Worm (Caenorhabditis elegans) whole organism, L2 larva: ENCODE results near the gene pot-1.

Experiments
- C34F6.9 ChIP-seq: fragments of 150-350 bp; optimal IDR thresholded peaks from 2 replicates; lab custom pipeline; 2014; ENCODE audit warnings: missing biosample characterization, missing genetic modification characterization
- F13H6.1 ChIP-seq: sonication (generic microtip); optimal IDR thresholded peaks from 2 replicates; lab custom pipeline; 2016; ENCODE audit warnings: missing genetic modification characterization, missing compliant biosample characterization
- R02D3.7 ChIP-seq: fragments of 150-350 bp; optimal IDR thresholded peaks from 2 replicates; lab custom pipeline; 2014; ENCODE audit warnings: missing biosample characterization, missing genetic modification characterization
- Y55F3AM.14 ChIP-seq: fragments of 200-800 bp; sonication (Bioruptor generic); optimal IDR thresholded peaks from 2 replicates; lab custom pipeline; 2018; ENCODE audit warnings: mild to moderate bottlenecking, missing genetic modification characterization, missing compliant biosample characterization
- alr-1 ChIP-seq: fragments of 150-350 bp; optimal IDR thresholded peaks from 2 replicates; lab custom pipeline; 2014; ENCODE audit warnings: missing biosample characterization, missing genetic modification characterization
- aly-2 ChIP-seq: fragments of 150-350 bp; optimal IDR thresholded peaks from 2 replicates; lab custom pipeline; 2014; ENCODE audit warnings: missing biosample characterization, missing genetic modification characterization
- ama-1 ChIP-seq: fragments of 150-350 bp; optimal IDR thresholded peaks from 2 replicates; lab custom pipeline; 2018; ENCODE audit warnings: inconsistent platforms
- blmp-1 ChIP-seq: sonication (generic microtip); optimal IDR thresholded peaks from 2 replicates; lab custom pipeline; 2017; ENCODE audit warnings: missing genetic modification characterization, mild to moderate bottlenecking, missing compliant biosample characterization, antibody characterized with exemption, moderate library complexity; ENCODE audit not compliant: insufficient read depth
- ceh-16 ChIP-seq: fragments of 150-350 bp; optimal IDR thresholded peaks from 2 replicates; lab custom pipeline; 2014; ENCODE audit warnings: missing biosample characterization, missing genetic modification characterization
- ceh-82 ChIP-seq: fragments of 150-350 bp; optimal IDR thresholded peaks from 2 replicates; lab custom pipeline; 2014; ENCODE audit warnings: missing biosample characterization, missing genetic modification characterization
- crh-2 ChIP-seq: sonication (generic microtip); optimal IDR thresholded peaks from 2 replicates; lab custom pipeline; 2017; ENCODE audit warnings: missing biosample characterization, missing genetic modification characterization
- dmd-4 ChIP-seq: sonication (generic microtip); optimal IDR thresholded peaks from 2 replicates; lab custom pipeline; 2017; ENCODE audit warnings: missing biosample characterization, missing genetic modification characterization
- egl-27 ChIP-seq: sonication (generic microtip); optimal IDR thresholded peaks from 3 replicates; lab custom pipeline; 2017; ENCODE audit warnings: missing biosample characterization, missing genetic modification reagents, missing genetic modification characterization
- elt-1 ChIP-seq: fragments of 150-350 bp; optimal IDR thresholded peaks from 2 replicates; lab custom pipeline; 2014; ENCODE audit warnings: missing biosample characterization, missing genetic modification characterization
- elt-3 ChIP-seq: sonication (generic microtip); optimal IDR thresholded peaks from 2 replicates; lab custom pipeline; 2017; ENCODE audit warnings: missing biosample characterization, missing genetic modification characterization
- fos-1 ChIP-seq: fragments of 150-350 bp; optimal IDR thresholded peaks from 2 replicates; lab custom pipeline; 2014; ENCODE audit warnings: missing biosample characterization, missing genetic modification characterization
- gmeb-1 ChIP-seq: fragments of 150-350 bp; optimal IDR thresholded peaks from 2 replicates; lab custom pipeline; 2014; ENCODE audit warnings: missing biosample characterization, missing genetic modification characterization
- lin-11 ChIP-seq: fragments of 150-350 bp; sonication (generic microtip); optimal IDR thresholded peaks from 2 replicates; lab custom pipeline; 2014; ENCODE audit warnings: missing biosample characterization, missing genetic modification characterization, inconsistent platforms, mixed read lengths
- lin-13 ChIP-seq: fragments of 150-350 bp; optimal IDR thresholded peaks from 2 replicates; lab custom pipeline; 2014; ENCODE audit warnings: missing biosample characterization, missing genetic modification reagents, missing genetic modification characterization
- lin-39 ChIP-seq: fragments of 150-350 bp; optimal IDR thresholded peaks from 2 replicates; lab custom pipeline; 2014; ENCODE audit warnings: missing biosample characterization, missing genetic modification reagents, missing genetic modification characterization
- lsy-2 ChIP-seq, 2 experiments: fragments of 150-350 bp in 1 of 2; sonication (generic microtip) in 1 of 2; optimal IDR thresholded peaks; 2 replicates each; lab custom pipeline; 2014 to 2017; ENCODE audit warnings: missing biosample characterization in 2 of 2, missing genetic modification characterization in 2 of 2
- mab-5 ChIP-seq: fragments of 150-350 bp; optimal IDR thresholded peaks from 2 replicates; lab custom pipeline; 2014; ENCODE audit warnings: missing biosample characterization, missing genetic modification characterization
- mbf-1 ChIP-seq: sonication (generic microtip); optimal IDR thresholded peaks from 2 replicates; lab custom pipeline; 2017; ENCODE audit warnings: missing biosample characterization, missing genetic modification characterization
- mdl-1 ChIP-seq, 2 experiments: fragments of 150-350 bp in 1 of 2; sonication (generic microtip) in 1 of 2; optimal IDR thresholded peaks; 2 replicates each; lab custom pipeline; 2017; ENCODE audit warnings: missing biosample characterization in 2 of 2, missing genetic modification characterization in 2 of 2
- nhr-11 ChIP-seq: fragments of 150-350 bp; optimal IDR thresholded peaks from 2 replicates; lab custom pipeline; 2014; ENCODE audit warnings: missing biosample characterization, missing genetic modification characterization
- nhr-12 ChIP-seq: fragments of 150-350 bp; optimal IDR thresholded peaks from 2 replicates; lab custom pipeline; 2014; ENCODE audit warnings: missing biosample characterization, missing genetic modification characterization
- nhr-129 ChIP-seq: fragments of 150-350 bp; optimal IDR thresholded peaks from 2 replicates; lab custom pipeline; 2014; ENCODE audit warnings: missing biosample characterization, missing genetic modification characterization
- nhr-21 ChIP-seq: fragments of 150-350 bp; optimal IDR thresholded peaks from 2 replicates; lab custom pipeline; 2014; ENCODE audit warnings: missing biosample characterization, missing genetic modification characterization
- nhr-237 ChIP-seq: fragments of 150-350 bp; optimal IDR thresholded peaks from 2 replicates; lab custom pipeline; 2014; ENCODE audit warnings: missing biosample characterization, missing genetic modification characterization
- nhr-25 ChIP-seq: fragments of 150-350 bp; sonication (generic microtip); optimal IDR thresholded peaks from 3 replicates; lab custom pipeline; 2014; ENCODE audit warnings: missing biosample characterization, missing genetic modification characterization
- nhr-6 ChIP-seq: fragments of 150-350 bp; optimal IDR thresholded peaks from 2 replicates; lab custom pipeline; 2014; ENCODE audit warnings: missing biosample characterization, missing genetic modification characterization
- nhr-77 ChIP-seq: fragments of 150-350 bp; optimal IDR thresholded peaks from 2 replicates; lab custom pipeline; 2014; ENCODE audit warnings: missing biosample characterization, missing genetic modification characterization
- peb-1 ChIP-seq: fragments of 150-350 bp; optimal IDR thresholded peaks from 2 replicates; lab custom pipeline; 2014; ENCODE audit warnings: missing biosample characterization, missing genetic modification characterization
- sem-4 ChIP-seq: fragments of 150-350 bp; optimal IDR thresholded peaks from 2 replicates; lab custom pipeline; 2014; ENCODE audit warnings: missing biosample characterization, missing genetic modification reagents, missing genetic modification characterization
- skn-1 ChIP-seq: sonication (generic microtip); optimal IDR thresholded peaks from 2 replicates; lab custom pipeline; 2017; ENCODE audit warnings: missing biosample characterization, missing genetic modification characterization
- sma-3 ChIP-seq: sonication (generic microtip); optimal IDR thresholded peaks from 2 replicates; lab custom pipeline; 2016; ENCODE audit warnings: missing genetic modification reagents, missing genetic modification characterization, missing compliant biosample characterization
- sma-9 ChIP-seq, 2 experiments: fragments of 150-350 bp in 1 of 2; sonication (generic microtip) in 1 of 2; optimal IDR thresholded peaks; 2 replicates each; lab custom pipeline; 2014 to 2016; ENCODE audit warnings: missing genetic modification characterization in 2 of 2, mild to moderate bottlenecking in 1 of 2, missing biosample characterization in 1 of 2, missing compliant biosample characterization in 1 of 2, missing genetic modification reagents in 1 of 2, moderate library complexity in 1 of 2
- snpc-4 ChIP-seq: fragments of 150-350 bp; optimal IDR thresholded peaks from 2 replicates; lab custom pipeline; 2014; ENCODE audit warnings: missing biosample characterization, missing genetic modification characterization
- unc-39 ChIP-seq: fragments of 150-350 bp; optimal IDR thresholded peaks from 2 replicates; lab custom pipeline; 2014; ENCODE audit warnings: missing biosample characterization, missing genetic modification characterization
- unc-55 ChIP-seq: fragments of 150-350 bp; sonication (generic microtip); optimal IDR thresholded peaks from 3 replicates; lab custom pipeline; 2014; ENCODE audit warnings: missing biosample characterization, missing genetic modification reagents, missing genetic modification characterization
- unc-62 ChIP-seq: fragments of 150-350 bp; optimal IDR thresholded peaks from 2 replicates; lab custom pipeline; 2014; ENCODE audit warnings: missing biosample characterization, missing genetic modification reagents, missing genetic modification characterization
- zag-1 ChIP-seq: fragments of 150-350 bp; optimal IDR thresholded peaks from 2 replicates; lab custom pipeline; 2014; ENCODE audit warnings: missing biosample characterization, missing genetic modification characterization
- ztf-1 ChIP-seq: fragments of 200-800 bp; sonication (Bioruptor generic); conservative IDR thresholded peaks from 2 replicates; pipeline ENCODE4 v1.3.6; 2022; ENCODE audit warnings: missing genetic modification characterization, missing compliant biosample characterization
- ztf-11 ChIP-seq: sonication (generic microtip); optimal IDR thresholded peaks from 2 replicates; lab custom pipeline; 2017; ENCODE audit warnings: missing biosample characterization, missing genetic modification characterization
- ztf-4 ChIP-seq: fragments of 150-350 bp; optimal IDR thresholded peaks from 2 replicates; lab custom pipeline; 2014; ENCODE audit warnings: missing biosample characterization, missing genetic modification characterization

pot-1 gene

DNA sequence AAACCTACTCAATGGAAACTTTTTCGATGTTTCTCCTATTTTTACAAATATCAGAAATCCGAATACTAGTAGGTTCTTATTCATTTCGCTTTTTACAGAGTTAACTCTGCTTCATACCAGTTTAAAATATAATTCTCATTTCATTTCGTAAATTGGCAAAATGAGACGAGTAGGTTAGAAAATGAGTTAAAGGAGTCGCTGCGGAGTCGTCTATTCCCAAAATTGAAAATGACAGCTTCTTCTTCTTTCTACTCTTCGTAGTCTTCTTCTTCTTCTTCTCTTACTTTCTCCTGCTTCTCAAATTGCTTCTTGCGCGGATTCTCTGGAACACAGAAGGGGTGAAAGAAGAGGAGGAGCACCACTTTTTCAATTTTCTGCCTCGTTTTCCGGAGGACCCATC is 11.3 kb upstream of the pot-1 start, which contains the start of gene glr-2:
Gene glr-2 (minus strand): TSS at position 211 of the 400 bp plus-strand sequence.
- TF ChIP-seq egl-27 (tag; lab: Kevin White, UChicago) (no peak), nhr-129 (no peak), nhr-25 (tag; lab: Kevin White, UChicago) (no peak), lin-39 (tag; lab: Kevin White, UChicago) (no peak), dmd-4 (tag; lab: Kevin White, UChicago) (no peak), lin-13 (no peak), mbf-1 (tag; lab: Kevin White, UChicago) (no peak), C34F6.9 (tag; lab: Kevin White, UChicago) (no peak), nhr-237 (no peak), nhr-6 (no peak), sma-3 (no peak), aly-2 (tag; lab: Kevin White, UChicago) (no peak)
- TF ChIP-seq, all 48 proteins: peak for 0

DNA sequence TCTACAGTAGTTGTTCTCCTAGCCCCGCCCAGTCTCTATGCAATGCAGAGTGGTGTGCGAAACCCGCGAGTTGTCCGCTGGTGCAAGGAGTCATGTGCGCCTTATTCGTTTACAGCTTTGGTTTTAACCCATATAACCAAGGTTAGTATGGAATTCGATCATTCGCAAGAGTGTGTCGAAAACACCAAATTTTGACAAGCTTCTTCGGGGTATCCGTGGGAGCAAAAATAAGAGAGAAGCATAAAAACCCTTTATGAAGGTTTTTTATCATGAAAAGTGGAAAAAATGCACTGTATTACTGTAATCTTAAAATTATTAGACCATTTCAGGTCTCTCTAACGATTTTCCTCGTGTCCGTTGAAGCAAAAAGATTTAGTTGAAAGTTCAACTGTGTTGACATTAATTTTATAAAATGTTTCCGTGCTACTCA is 8.7 kb upstream of the pot-1 start:
- TF ChIP-seq Y55F3AM.14, result no peak
- TF ChIP-seq ceh-16, result no peak
- no peak for TF ChIP-seq sem-4
- TF ChIP-seq mbf-1 (tag; lab: Kevin White, UChicago), result no peak
- no peak for TF ChIP-seq skn-1 (tag; lab: Kevin White, UChicago)
- TF ChIP-seq ama-1, result peak; percentile 76
- no peak for TF ChIP-seq ztf-4 (tag; lab: Kevin White, UChicago)
- peak; percentile 64 for TF ChIP-seq sma-3
- no peak for TF ChIP-seq mab-5 (tag; lab: Kevin White, UChicago)
- TF ChIP-seq nhr-6, result no peak
- no peak for TF ChIP-seq unc-39 (tag; lab: Kevin White, UChicago)
- peak; percentile 25 for TF ChIP-seq sma-9 (GFP tag; optimal IDR thresholded peaks at IDR 0.05; lab: Kevin White, UChicago)
- no peak for TF ChIP-seq sma-9 (tag; optimal IDR thresholded peaks at IDR 0.05; lab: Kevin White, UChicago)
- peak; percentile 10 for TF ChIP-seq nhr-21 (tag; lab: Kevin White, UChicago)
- no peak for TF ChIP-seq R02D3.7
- TF ChIP-seq gmeb-1 (tag; lab: Kevin White, UChicago), result peak; percentile 64
- TF ChIP-seq F13H6.1, result peak; percentile 4
- no peak for TF ChIP-seq ztf-11 (tag; lab: Kevin White, UChicago)
- peak; percentile 25 for TF ChIP-seq egl-27 (tag; lab: Kevin White, UChicago)
- no peak for TF ChIP-seq nhr-77 (tag; lab: Kevin White, UChicago)
- no peak for TF ChIP-seq ceh-82
- TF ChIP-seq crh-2 (tag; lab: Kevin White, UChicago), result peak; percentile 34
- TF ChIP-seq unc-55 (GFP tag; lab: Kevin White, UChicago), result no peak
- TF ChIP-seq lsy-2 (tag; optimal IDR thresholded peaks at IDR 0.05; lab: Kevin White, UChicago), result peak; percentile 36 to 45
- no peak for TF ChIP-seq alr-1 (tag; lab: Kevin White, UChicago)
- TF ChIP-seq snpc-4 (tag; lab: Kevin White, UChicago), result peak; percentile 95
- no peak for TF ChIP-seq fos-1
- TF ChIP-seq blmp-1 (tag; lab: Kevin White, UChicago), result no peak
- peak; percentile 3 for TF ChIP-seq nhr-25 (tag; lab: Kevin White, UChicago)
- no peak for TF ChIP-seq nhr-11 (tag; lab: Kevin White, UChicago)

- TF ChIP-seq nhr-77 (tag; lab: Kevin White, UChicago) (no peak), C34F6.9 (tag; lab: Kevin White, UChicago) (no peak), unc-55 (GFP tag; lab: Kevin White, UChicago) (no peak), snpc-4 (tag; lab: Kevin White, UChicago) (peak; percentile 97), elt-1 (tag; lab: Kevin White, UChicago) (no peak), lsy-2 (tag; optimal IDR thresholded peaks at IDR 0.05; lab: Kevin White, UChicago) (peak; percentile 12 to 58), blmp-1 (tag; lab: Kevin White, UChicago) (no peak), zag-1 (no peak), unc-62 (no peak), skn-1 (tag; lab: Kevin White, UChicago) (no peak), nhr-237 (no peak), nhr-21 (tag; lab: Kevin White, UChicago) (peak; percentile 25), egl-27 (tag; lab: Kevin White, UChicago) (peak; percentile 70), nhr-6 (no peak), peb-1 (tag; lab: Kevin White, UChicago) (no peak), alr-1 (tag; lab: Kevin White, UChicago) (no peak), R02D3.7 (no peak), ztf-1 (GFP tag; lab: Robert Waterston, UW) (no peak), ztf-11 (tag; lab: Kevin White, UChicago) (no peak), mbf-1 (tag; lab: Kevin White, UChicago) (no peak), mdl-1 (tag; optimal IDR thresholded peaks at IDR 0.05; lab: Kevin White, UChicago) (peak in 1 of 2 experiments; percentile 47), ama-1 (peak; percentile 91), aly-2 (tag; lab: Kevin White, UChicago) (no peak), nhr-11 (tag; lab: Kevin White, UChicago) (no peak), sem-4 (no peak), fos-1 (peak; percentile 25), ztf-4 (tag; lab: Kevin White, UChicago) (no peak), elt-3 (tag; lab: Kevin White, UChicago) (no peak), lin-11 (tag; lab: Kevin White, UChicago) (no peak), crh-2 (tag; lab: Kevin White, UChicago) (peak; percentile 56), nhr-129 (peak; percentile 26), nhr-25 (tag; lab: Kevin White, UChicago) (no peak), dmd-4 (tag; lab: Kevin White, UChicago) (no peak), ceh-82 (no peak), ceh-16 (no peak), Y55F3AM.14 (no peak), lin-39 (tag; lab: Kevin White, UChicago) (no peak), sma-3 (peak; percentile 31), nhr-12 (tag; lab: Kevin White, UChicago) (no peak)
These were observed 7.8 kb upstream of the pot-1 start for ce11 chrIII:7141285-7141715.
